Comparison of ENCODE assay signal across 1 worm cellular context in the genomic region with DNA sequence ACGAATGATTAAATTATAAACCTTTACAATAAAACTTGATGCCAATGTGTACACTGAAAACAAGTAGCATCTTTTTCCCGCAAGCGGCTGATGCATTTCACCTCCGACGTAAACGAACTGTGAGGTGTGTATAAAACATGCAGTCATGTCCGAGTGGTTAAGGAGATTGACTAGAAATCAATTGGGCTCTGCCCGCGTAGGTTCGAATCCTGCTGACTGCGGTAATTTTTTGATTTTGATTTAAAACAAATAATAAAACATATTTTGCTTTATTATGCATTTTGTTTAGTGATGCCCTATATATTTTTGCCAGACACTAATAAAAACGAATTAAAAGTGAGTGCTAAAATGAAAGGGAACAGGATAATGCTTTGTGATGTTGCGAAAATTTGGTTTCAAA.
TF ChIP-seq lines count a peak whose summit lies in the region.

No protein-coding gene starts in this region.

TF ChIP-seq in whole organism, L4 larva, 104 proteins besides CTCF, POLR2A, EP300 and RAD21 (continued from another document):
- peak; percentile 25 for TF ChIP-seq zfp-2 (tag; optimal IDR thresholded peaks at IDR 0.05; lab: Kevin White, UChicago)
- no peak for TF ChIP-seq ztf-11 (tag; optimal IDR thresholded peaks at IDR 0.05; lab: Kevin White, UChicago)
- TF ChIP-seq aly-2 (tag; optimal IDR thresholded peaks at IDR 0.05; lab: Kevin White, UChicago), result no peak
- peak; percentile 7 for TF ChIP-seq ztf-7 (tag; optimal IDR thresholded peaks at IDR 0.05; lab: Kevin White, UChicago)
- TF ChIP-seq R02D3.7 (tag; optimal IDR thresholded peaks at IDR 0.05; lab: Kevin White, UChicago), result no peak
- no peak for TF ChIP-seq mxl-2 (GFP tag; conservative IDR thresholded peaks at IDR 0.05; lab: Robert Waterston, UW)
- TF ChIP-seq dmd-9 (GFP tag; IDR thresholded peaks at IDR 0.05; lab: Robert Waterston, UW), result 0 out of 2 replicates have a peak, but pooled peaks have one; percentile 54
- peak; percentile 37 to 84 for TF ChIP-seq daf-16 (GFP tag; optimal IDR thresholded peaks at IDR 0.05; lab: Kevin White, UChicago)
- peak; percentile 63 for TF ChIP-seq daf-16 (tag; optimal IDR thresholded peaks at IDR 0.05; lab: Kevin White, UChicago)
- no peak for TF ChIP-seq nhr-42 (GFP tag; IDR thresholded peaks at IDR 0.05; lab: Robert Waterston, UW)
- peak; percentile 17 for TF ChIP-seq unc-130 (GFP tag; optimal IDR thresholded peaks at IDR 0.05; lab: Kevin White, UChicago)
- peak; percentile 55 for TF ChIP-seq mep-1 (tag; optimal IDR thresholded peaks at IDR 0.05; lab: Kevin White, UChicago)
- peak; percentile 81 for TF ChIP-seq snpc-1.2 (GFP tag; IDR thresholded peaks at IDR 0.05; lab: Robert Waterston, UW)
- TF ChIP-seq T20F7.1 (GFP tag; optimal IDR thresholded peaks at IDR 0.05; lab: Kevin White, UChicago), result no peak
- TF ChIP-seq jun-1 (tag; optimal IDR thresholded peaks at IDR 0.05; lab: Kevin White, UChicago), result no peak
- no peak for TF ChIP-seq spr-3 (GFP tag; optimal IDR thresholded peaks at IDR 0.05; lab: Kevin White, UChicago)
- TF ChIP-seq nhr-76 (tag; optimal IDR thresholded peaks at IDR 0.05; lab: Kevin White, UChicago), result no peak
- TF ChIP-seq nhr-111 (GFP tag; optimal IDR thresholded peaks at IDR 0.05; lab: Kevin White, UChicago), result peak; percentile 19
- TF ChIP-seq nhr-102 (tag; optimal IDR thresholded peaks at IDR 0.05; lab: Kevin White, UChicago), result no peak
- TF ChIP-seq nhr-28 (tag; optimal IDR thresholded peaks at IDR 0.05; lab: Kevin White, UChicago), result no peak
